Fruit fly (Drosophila melanogaster): ENCODE measurements around the gene CG7829.

- TF ChIP-seq CTCF (optimal IDR thresholded peaks at IDR 0.05) (peak in 1 of 2 experiments; percentile 2), CG8478 (optimal IDR thresholded peaks at IDR 0.05) (peak; percentile 88)
These were observed 44.7 kb downstream of the CG7829 start for dm6 chr3R:29772795-29773331.

Data from S2 (cell line).